Fruit fly (Drosophila melanogaster): ENCODE data around the gene RpS3.

RpS3 gene

dm6 chr3R:23377288-23377687 lies 18.7 kb downstream of the RpS3 start:
- TF ChIP-seq fd96Ca (GFP tag; IDR thresholded peaks at IDR 0.05): 0 out of 3 replicates have a peak, but pooled peaks have one; percentile 28
- no peak for TF ChIP-seq CG34367 (tag; optimal IDR thresholded peaks at IDR 0.05)
- no peak for TF ChIP-seq CG8159 (tag; optimal IDR thresholded peaks at IDR 0.05)

DNA sequence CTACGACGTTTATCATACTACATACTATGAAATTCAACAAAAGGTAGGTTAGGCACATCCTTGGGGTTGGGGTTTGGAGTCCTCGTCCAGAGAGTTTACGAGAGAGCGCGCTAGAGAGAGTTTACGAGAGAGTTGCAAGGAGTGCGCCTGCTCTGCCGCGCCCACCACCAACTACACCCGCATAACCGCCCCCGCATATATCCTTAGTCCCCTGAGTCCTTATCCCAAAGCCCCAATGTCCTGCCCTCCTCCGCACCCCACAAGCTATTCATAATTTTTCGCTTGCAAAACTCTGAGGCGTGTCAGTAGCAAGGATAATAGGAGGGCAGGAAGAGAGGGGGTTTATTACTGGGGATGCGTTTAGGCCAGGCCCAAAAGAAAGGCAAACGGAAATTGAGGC lies 25.1 kb downstream of the RpS3 start:
- TF ChIP-seq CG10348 (GFP tag; IDR thresholded peaks at IDR 0.05): no peak
- TF ChIP-seq CG4496 (GFP tag; IDR thresholded peaks at IDR 0.05): 0 out of 3 replicates have a peak, but pooled peaks have one; percentile 38
- no peak for TF ChIP-seq gl (tag; optimal IDR thresholded peaks at IDR 0.05)
- no peak for TF ChIP-seq CG12605 (GFP tag; IDR thresholded peaks at IDR 0.05)

- TF ChIP-seq CG34367 (tag; optimal IDR thresholded peaks at IDR 0.05) (peak; percentile 13), CG10348 (GFP tag; IDR thresholded peaks at IDR 0.05) (no peak), gl (tag; optimal IDR thresholded peaks at IDR 0.05) (peak; percentile 31), CG13204 (GFP tag; optimal IDR thresholded peaks at IDR 0.05) (peak; percentile 12), Pif1A (GFP tag; optimal IDR thresholded peaks at IDR 0.05) (peak; percentile 52), CG9948 (tag; optimal IDR thresholded peaks at IDR 0.05) (no peak), D1 (tag; optimal IDR thresholded peaks at IDR 0.05) (no peak), fd96Ca (GFP tag; IDR thresholded peaks at IDR 0.05) (peak; percentile 53; the same call in 2 of the 3 replicates), CG12605 (GFP tag; IDR thresholded peaks at IDR 0.05) (peak; percentile 57; the same call in 1 of the 2 replicates), CG15710 (tag; optimal IDR thresholded peaks at IDR 0.05) (peak; percentile 16), CG17806 (tag; optimal IDR thresholded peaks at IDR 0.05) (no peak), Ets98B (GFP tag; IDR thresholded peaks at IDR 0.05) (peak; percentile 55), CG32121 (GFP tag; IDR thresholded peaks at IDR 0.05) (peak; percentile 39; the same call in 1 of the 2 replicates), EcR (GFP tag; optimal IDR thresholded peaks at IDR 0.05) (no peak), Pif1B (GFP tag; optimal IDR thresholded peaks at IDR 0.05) (peak; percentile 38), CG4496 (GFP tag; IDR thresholded peaks at IDR 0.05) (peak; percentile 45; the same call in 1 of the 3 replicates), CG14655 (GFP tag; optimal IDR thresholded peaks at IDR 0.05) (peak; percentile 60), CG8301 (tag; optimal IDR thresholded peaks at IDR 0.05) (peak; percentile 41), CG8159 (tag; optimal IDR thresholded peaks at IDR 0.05) (peak; percentile 0)
Observed at dm6 chr3R:23384591-23385260, 26.1 kb downstream of the RpS3 start, which contains the start of gene CG4393. CG4393 (minus strand) TSS chr3R:23384777.

DNA sequence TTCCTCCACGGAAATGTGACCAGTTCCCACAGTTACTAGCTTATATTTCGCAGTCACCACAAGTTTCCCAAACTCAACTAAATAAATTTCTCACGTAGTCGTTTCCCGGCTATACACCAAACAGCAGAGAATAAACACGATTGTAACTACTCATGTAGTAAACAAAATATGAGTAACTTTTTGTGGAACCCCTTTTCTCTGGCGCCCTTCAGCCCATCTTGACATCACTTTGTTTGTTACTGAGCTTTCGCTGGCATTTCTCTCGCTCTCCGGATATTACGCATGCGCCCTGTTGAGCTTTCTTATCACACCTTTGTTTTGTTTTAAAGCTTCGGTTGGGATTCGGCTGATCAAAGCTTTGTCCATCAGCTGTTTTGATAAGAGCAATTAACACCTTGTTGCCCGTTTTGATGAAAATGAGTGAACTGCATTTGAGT lies 27.4 kb downstream of the RpS3 start:
- no peak for TF ChIP-seq CG17806 (tag; optimal IDR thresholded peaks at IDR 0.05)
- TF ChIP-seq Pif1A (GFP tag; optimal IDR thresholded peaks at IDR 0.05): peak; percentile 13

DNA sequence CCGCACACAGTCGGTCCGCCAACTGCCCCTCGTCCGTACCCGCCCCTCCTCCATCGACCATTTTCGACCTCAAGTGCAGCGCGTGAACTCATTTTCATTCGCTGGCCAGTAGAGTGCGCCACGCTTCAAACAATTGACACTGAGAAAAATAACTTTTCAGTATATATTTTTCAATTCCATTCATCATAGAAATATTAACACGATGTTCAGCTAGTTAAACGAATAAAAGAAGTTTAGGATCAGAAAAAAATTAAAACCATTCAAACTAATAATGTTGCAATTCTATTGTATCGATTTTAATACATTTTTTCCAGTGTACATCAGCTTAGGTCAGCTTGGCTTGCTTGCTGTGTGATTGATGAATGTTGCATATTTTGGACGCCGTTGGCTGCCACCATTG lies 28.3 kb downstream of the RpS3 start:
- peak; percentile 38 for TF ChIP-seq CG8301 (tag; optimal IDR thresholded peaks at IDR 0.05)
- TF ChIP-seq CG32121 (GFP tag; IDR thresholded peaks at IDR 0.05): peak; percentile 58
- peak; percentile 31; the same call in 1 of the 3 replicates for TF ChIP-seq fd96Ca (GFP tag; IDR thresholded peaks at IDR 0.05)
- 0 out of 2 replicates have a peak, but pooled peaks have one; percentile 27 for TF ChIP-seq rn (GFP tag; IDR thresholded peaks at IDR 0.05)
- TF ChIP-seq D1 (tag; optimal IDR thresholded peaks at IDR 0.05): no peak
- peak; percentile 22 for TF ChIP-seq CG8159 (tag; optimal IDR thresholded peaks at IDR 0.05)
- TF ChIP-seq gl (tag; optimal IDR thresholded peaks at IDR 0.05): no peak
- TF ChIP-seq CG13204 (GFP tag; optimal IDR thresholded peaks at IDR 0.05): no peak
- TF ChIP-seq Pif1A (GFP tag; optimal IDR thresholded peaks at IDR 0.05): no peak
- TF ChIP-seq EcR (GFP tag; optimal IDR thresholded peaks at IDR 0.05): no peak
- TF ChIP-seq CG34367 (tag; optimal IDR thresholded peaks at IDR 0.05): no peak
- no peak for TF ChIP-seq Snoo (tag; optimal IDR thresholded peaks at IDR 0.05)
- peak; percentile 46; the same call in 1 of the 2 replicates for TF ChIP-seq Ets98B (GFP tag; IDR thresholded peaks at IDR 0.05)
- TF ChIP-seq CG9948 (tag; optimal IDR thresholded peaks at IDR 0.05): peak; percentile 18
- peak; percentile 51; the same call in 1 of the 2 replicates for TF ChIP-seq CG12605 (GFP tag; IDR thresholded peaks at IDR 0.05)
- TF ChIP-seq CG4496 (GFP tag; IDR thresholded peaks at IDR 0.05): peak; percentile 70
- peak; percentile 32 for TF ChIP-seq CG14655 (GFP tag; optimal IDR thresholded peaks at IDR 0.05)
- peak; percentile 41; the same call in 1 of the 2 replicates for TF ChIP-seq CG10348 (GFP tag; IDR thresholded peaks at IDR 0.05)
- TF ChIP-seq CG17806 (tag; optimal IDR thresholded peaks at IDR 0.05): peak; percentile 31

DNA sequence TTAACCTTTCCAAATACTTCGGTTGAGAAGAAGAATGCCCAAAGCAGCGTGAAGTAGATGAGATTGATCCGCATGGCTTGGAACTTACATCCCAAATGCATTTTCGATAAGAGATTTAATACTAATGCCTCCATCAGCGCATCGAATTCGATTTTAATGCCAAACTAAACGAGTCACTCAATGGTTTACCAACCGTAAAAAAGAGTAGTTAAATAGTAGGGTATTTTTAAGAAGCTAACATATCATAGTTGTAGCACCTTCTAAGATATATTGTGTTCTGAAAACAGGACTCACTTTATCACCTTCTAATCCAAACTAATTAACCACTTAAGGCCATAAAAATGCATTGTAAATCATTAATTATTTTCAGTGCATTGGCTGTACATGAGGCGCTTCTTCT lies 30.2 kb downstream of the RpS3 start, which contains the start of gene CG31515:
Gene CG31515, minus strand, starts transcription at position 101 of the 400 bp plus-strand sequence.
- TF ChIP-seq CG8301 (tag; optimal IDR thresholded peaks at IDR 0.05) (no peak), Pif1B (GFP tag; optimal IDR thresholded peaks at IDR 0.05) (no peak), CG13204 (GFP tag; optimal IDR thresholded peaks at IDR 0.05) (no peak), D1 (tag; optimal IDR thresholded peaks at IDR 0.05) (no peak), Pif1A (GFP tag; optimal IDR thresholded peaks at IDR 0.05) (no peak), CG34367 (tag; optimal IDR thresholded peaks at IDR 0.05) (no peak), CG32121 (GFP tag; IDR thresholded peaks at IDR 0.05) (no peak), EcR (GFP tag; optimal IDR thresholded peaks at IDR 0.05) (no peak), CG10348 (GFP tag; IDR thresholded peaks at IDR 0.05) (no peak), CG14655 (GFP tag; optimal IDR thresholded peaks at IDR 0.05) (no peak), CG15710 (tag; optimal IDR thresholded peaks at IDR 0.05) (no peak), CG8159 (tag; optimal IDR thresholded peaks at IDR 0.05) (no peak), Ets98B (GFP tag; IDR thresholded peaks at IDR 0.05) (no peak), CG12605 (GFP tag; IDR thresholded peaks at IDR 0.05) (no peak), gl (tag; optimal IDR thresholded peaks at IDR 0.05) (no peak), Snoo (tag; optimal IDR thresholded peaks at IDR 0.05) (no peak), CG17806 (tag; optimal IDR thresholded peaks at IDR 0.05) (no peak), rn (GFP tag; IDR thresholded peaks at IDR 0.05) (no peak), CG9948 (tag; optimal IDR thresholded peaks at IDR 0.05) (no peak), fd96Ca (GFP tag; IDR thresholded peaks at IDR 0.05) (no peak)

All from whole organism, pupa.